Fruit fly (Drosophila melanogaster) Kc167 (cell line): ENCODE data around the gene Tsen2.

ENCODE experiments used
- Sin3A ChIP-seq: fragments of >200 bp; optimal IDR thresholded peaks from 2 replicates; lab custom pipeline; 2018; ENCODE audit warnings: missing external identifiers
- insv ChIP-seq: fragments of >200 bp; optimal IDR thresholded peaks from 3 replicates; lab custom pipeline; 2018; ENCODE audit warnings: missing external identifiers
- psq ChIP-seq: fragments of >200 bp; optimal IDR thresholded peaks from 2 replicates; lab custom pipeline; 2017; ENCODE audit warnings: missing external identifiers
- ttk ChIP-seq: sonication (Bioruptor generic); optimal IDR thresholded peaks from 2 replicates; lab custom pipeline; 2017; ENCODE audit warnings: missing external identifiers

DNA sequence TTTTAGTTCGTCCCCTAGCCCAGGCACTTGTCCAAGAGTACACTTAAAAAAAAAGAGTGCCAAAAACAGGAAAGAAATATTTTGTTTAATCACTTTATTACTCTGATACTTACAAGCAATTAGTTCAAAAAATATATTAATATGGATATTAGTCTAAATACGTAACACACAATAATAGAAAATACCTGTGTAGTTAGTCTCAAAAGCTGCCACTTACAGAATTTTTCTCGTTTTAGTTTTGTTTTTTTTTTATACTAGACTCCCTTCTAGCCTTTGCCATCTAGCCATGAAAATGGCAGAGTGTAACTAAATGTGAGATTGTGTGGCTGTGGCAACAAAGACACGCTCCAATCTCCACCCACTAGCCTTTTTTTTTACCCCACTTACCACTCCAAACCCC, 41.7 kb upstream of the Tsen2 start:
- TF ChIP-seq psq (no peak), insv (no peak), ttk (no peak), Sin3A (lab: Kevin White, UChicago) (no peak)
